Worm (Caenorhabditis elegans): ENCODE data around the gene Y57E12AL.1.

The Y57E12AL.1 gene

DNA sequence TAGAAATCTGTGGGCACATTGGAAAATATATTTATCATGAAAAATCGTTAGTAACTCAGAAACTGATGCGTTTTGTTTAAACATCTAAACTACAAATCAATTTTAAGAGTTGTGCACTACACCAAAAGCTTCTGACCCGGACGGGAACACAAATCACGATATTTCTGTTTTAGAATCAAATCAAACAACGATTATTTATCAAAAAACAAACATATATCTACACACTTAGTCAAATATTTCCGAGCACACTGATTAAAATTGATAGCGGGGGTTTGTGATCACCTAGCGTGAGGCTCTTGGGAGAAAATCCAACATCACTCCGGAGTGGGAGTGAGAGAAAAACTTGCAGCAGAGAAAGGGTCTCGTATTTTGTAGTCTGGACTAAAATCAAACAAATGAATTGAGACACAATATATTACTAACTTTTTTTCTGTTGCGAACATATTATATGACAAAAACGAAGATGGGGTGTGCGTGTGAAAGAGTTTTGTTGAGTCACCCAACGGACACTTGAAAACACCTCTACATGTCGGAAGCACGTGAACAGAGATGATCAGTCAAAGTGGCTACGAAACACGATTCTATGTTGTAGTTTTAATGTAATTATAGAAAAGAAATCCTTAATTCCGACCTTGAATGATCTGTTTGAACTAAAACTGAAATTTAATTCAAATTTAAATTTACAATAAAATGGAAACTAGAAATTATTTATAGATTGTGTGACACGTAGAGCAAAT lies 35.1 kb downstream of the Y57E12AL.1 start:
- TF ChIP-seq nhr-6 (tag; optimal IDR thresholded peaks at IDR 0.05) (no peak), aly-2 (tag; optimal IDR thresholded peaks at IDR 0.05) (no peak), zag-1 (tag; optimal IDR thresholded peaks at IDR 0.05) (no peak), blmp-1 (tag; optimal IDR thresholded peaks at IDR 0.05; ENCODE audit: insufficient read depth) (no peak), fos-1 (tag; optimal IDR thresholded peaks at IDR 0.05) (peak; percentile 23), mab-5 (tag; optimal IDR thresholded peaks at IDR 0.05) (no peak), lin-11 (tag; optimal IDR thresholded peaks at IDR 0.05) (no peak), sem-4 (tag; optimal IDR thresholded peaks at IDR 0.05) (no peak), crh-2 (tag; optimal IDR thresholded peaks at IDR 0.05) (peak; percentile 16), ztf-4 (tag; optimal IDR thresholded peaks at IDR 0.05) (no peak), lsy-2 (tag; optimal IDR thresholded peaks at IDR 0.05) (no peak), F13H6.1 (tag; optimal IDR thresholded peaks at IDR 0.05) (peak; percentile 35), nhr-129 (tag; optimal IDR thresholded peaks at IDR 0.05) (no peak), ztf-11 (tag; optimal IDR thresholded peaks at IDR 0.05) (no peak), sma-3 (GFP tag; optimal IDR thresholded peaks at IDR 0.05) (peak; percentile 14), dmd-4 (tag; optimal IDR thresholded peaks at IDR 0.05) (no peak), unc-62 (GFP tag; optimal IDR thresholded peaks at IDR 0.05) (no peak), nhr-237 (tag; optimal IDR thresholded peaks at IDR 0.05) (no peak), elt-1 (tag; optimal IDR thresholded peaks at IDR 0.05) (no peak), ztf-1 (GFP tag; conservative IDR thresholded peaks at IDR 0.05) (no peak), lin-13 (GFP tag; optimal IDR thresholded peaks at IDR 0.05) (no peak), Y55F3AM.14 (GFP tag; optimal IDR thresholded peaks at IDR 0.05) (no peak), sma-9 (GFP tag; optimal IDR thresholded peaks at IDR 0.05) (peak; percentile 38), sma-9 (tag; optimal IDR thresholded peaks at IDR 0.05) (no peak), lin-39 (tag; optimal IDR thresholded peaks at IDR 0.05) (no peak), nhr-23 (tag; optimal IDR thresholded peaks at IDR 0.05) (no peak)

DNA sequence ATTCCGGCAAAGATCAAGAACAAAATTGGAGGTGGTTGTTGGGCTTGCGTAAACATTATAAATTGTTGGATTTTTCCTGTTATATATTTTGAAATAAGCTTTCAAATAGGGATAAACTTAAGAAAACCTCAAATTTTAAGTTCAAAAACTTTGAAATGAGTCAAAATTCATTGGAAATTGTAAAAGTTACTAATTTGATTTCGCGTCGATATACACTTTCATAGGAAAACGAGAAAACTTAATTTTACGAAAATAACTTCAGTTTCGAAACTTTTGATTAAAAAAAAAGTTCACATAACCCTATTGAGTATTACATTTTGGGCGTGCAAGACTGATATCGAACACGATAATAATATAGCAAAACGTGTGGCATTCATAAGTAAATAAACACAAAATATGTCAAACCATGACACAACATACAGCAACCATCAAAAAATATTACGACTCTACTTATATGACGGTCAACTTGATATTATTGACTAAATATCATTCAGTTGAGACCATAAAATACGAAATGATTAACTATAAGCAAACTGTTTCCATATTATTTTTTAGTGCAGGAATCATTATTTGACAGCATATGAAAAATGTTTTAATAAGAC lies 35.9 kb downstream of the Y57E12AL.1 start:
- no peak for TF ChIP-seq crh-2 (tag; optimal IDR thresholded peaks at IDR 0.05)
- no peak for TF ChIP-seq nhr-10 (tag; optimal IDR thresholded peaks at IDR 0.05)
- TF ChIP-seq Y55F3AM.14 (GFP tag; optimal IDR thresholded peaks at IDR 0.05), result no peak
- no peak for TF ChIP-seq zag-1 (tag; optimal IDR thresholded peaks at IDR 0.05)
- TF ChIP-seq unc-39 (tag; optimal IDR thresholded peaks at IDR 0.05), result no peak
- TF ChIP-seq lin-11 (tag; optimal IDR thresholded peaks at IDR 0.05), result no peak
- TF ChIP-seq snpc-4 (tag; optimal IDR thresholded peaks at IDR 0.05), result no peak
- no peak for TF ChIP-seq sma-9 (GFP tag; optimal IDR thresholded peaks at IDR 0.05)
- TF ChIP-seq sma-9 (tag; optimal IDR thresholded peaks at IDR 0.05), result no peak
- TF ChIP-seq ztf-1 (GFP tag; conservative IDR thresholded peaks at IDR 0.05), result no peak
- no peak for TF ChIP-seq elt-3 (tag; optimal IDR thresholded peaks at IDR 0.05)
- TF ChIP-seq ZK546.5 (tag; optimal IDR thresholded peaks at IDR 0.05), result no peak
- no peak for TF ChIP-seq fos-1 (tag; optimal IDR thresholded peaks at IDR 0.05)
- TF ChIP-seq ceh-82 (tag; optimal IDR thresholded peaks at IDR 0.05), result no peak

DNA sequence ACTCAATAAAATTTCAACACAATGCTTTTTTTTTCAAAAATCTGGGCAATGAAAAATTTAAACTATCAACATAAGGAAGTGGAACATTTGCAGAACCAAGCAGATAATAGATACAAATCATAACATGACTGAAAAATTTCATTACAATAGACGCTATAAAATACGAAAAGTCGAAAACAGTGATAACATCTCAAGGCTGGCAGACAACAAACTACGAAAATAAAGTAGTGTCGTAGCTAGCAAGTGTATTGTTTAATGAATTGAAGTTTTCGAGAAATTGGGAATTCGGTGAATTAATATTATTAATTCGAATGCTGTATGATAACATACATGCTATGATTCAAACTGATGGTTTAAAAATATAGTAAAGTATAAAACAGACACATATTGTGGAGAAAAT lies 36.5 kb downstream of the Y57E12AL.1 start:
- TF ChIP-seq ztf-11 (tag; optimal IDR thresholded peaks at IDR 0.05) (no peak), nhr-6 (tag; optimal IDR thresholded peaks at IDR 0.05) (no peak), fos-1 (tag; optimal IDR thresholded peaks at IDR 0.05) (no peak), unc-39 (tag; optimal IDR thresholded peaks at IDR 0.05) (no peak), peb-1 (tag; optimal IDR thresholded peaks at IDR 0.05) (no peak), dmd-4 (tag; optimal IDR thresholded peaks at IDR 0.05) (no peak), nhr-12 (tag; optimal IDR thresholded peaks at IDR 0.05) (no peak), zag-1 (tag; optimal IDR thresholded peaks at IDR 0.05) (no peak), elt-1 (tag; optimal IDR thresholded peaks at IDR 0.05) (no peak), nhr-11 (tag; optimal IDR thresholded peaks at IDR 0.05) (no peak), Y55F3AM.14 (GFP tag; optimal IDR thresholded peaks at IDR 0.05) (no peak), mdl-1 (tag; optimal IDR thresholded peaks at IDR 0.05) (no peak), sma-9 (GFP tag; optimal IDR thresholded peaks at IDR 0.05) (no peak), sma-9 (tag; optimal IDR thresholded peaks at IDR 0.05) (no peak), crh-2 (tag; optimal IDR thresholded peaks at IDR 0.05) (no peak)

Measured in whole organism, L2 larva.